Fruit fly (Drosophila melanogaster): ENCODE measurements around the gene Apoltp.

DNA sequence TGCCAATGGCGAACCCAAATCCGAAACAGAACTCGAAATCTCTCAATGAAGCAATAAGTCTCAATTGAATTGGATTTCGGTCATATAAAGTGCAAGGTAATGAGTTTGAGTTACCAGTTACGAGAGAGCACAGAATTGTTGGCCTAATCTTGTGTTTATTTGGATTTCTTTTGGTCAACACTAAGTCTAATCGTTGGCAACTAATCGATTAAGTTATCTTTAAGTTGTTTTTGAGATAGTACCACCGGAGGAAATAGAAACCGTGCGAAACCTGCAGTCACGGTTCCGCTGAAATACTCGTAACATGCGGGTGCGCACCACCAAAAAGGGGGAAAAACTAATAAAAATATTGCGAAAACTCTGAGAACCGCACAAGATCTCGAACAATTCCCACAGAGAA, 44.8 kb upstream of the Apoltp start, which contains the start of gene CG3841:
- no peak for TF ChIP-seq ttk (optimal IDR thresholded peaks at IDR 0.05)
- no peak for TF ChIP-seq psq (optimal IDR thresholded peaks at IDR 0.05)
- no peak for TF ChIP-seq Sin3A (optimal IDR thresholded peaks at IDR 0.05)

Measured in Kc167 (cell line).